Fruit fly (Drosophila melanogaster): ENCODE results near the gene CG13994.

Gene CG13994

DNA sequence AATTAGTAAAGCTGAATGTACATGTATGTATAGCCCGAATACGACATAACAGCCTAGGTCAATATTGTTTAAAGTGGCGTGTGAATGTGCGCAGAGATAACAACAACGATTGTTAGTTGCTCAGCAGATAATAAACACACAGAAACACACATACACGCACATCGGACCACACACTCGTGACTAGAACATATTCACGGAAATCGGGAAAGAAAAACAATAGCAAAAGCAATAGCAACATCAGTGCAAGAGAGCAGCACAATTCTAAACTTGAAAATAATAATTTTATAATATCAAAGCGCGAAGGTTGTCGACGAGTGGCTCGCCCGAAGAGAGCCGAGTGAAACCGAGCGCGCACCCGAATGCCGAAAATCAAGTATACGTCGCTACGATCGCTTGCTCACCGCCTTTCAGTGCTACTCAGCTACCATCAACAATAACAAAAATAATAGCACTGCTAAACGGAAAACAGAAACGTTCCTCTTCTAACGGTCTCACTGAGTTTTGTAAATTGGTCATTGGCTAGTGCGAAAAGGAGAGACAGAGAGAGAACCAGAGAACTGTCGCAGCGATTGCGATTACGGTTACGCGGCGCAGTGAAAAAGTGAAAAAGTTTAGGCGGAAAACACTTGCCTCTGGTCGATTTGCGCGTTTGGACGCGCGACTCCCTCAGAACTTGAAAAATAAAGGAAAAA is 20.3 kb downstream of the CG13994 start:
- TF ChIP-seq Taf1 (GFP tag; IDR thresholded peaks at IDR 0.05), result no peak
- no peak for TF ChIP-seq sisA (GFP tag; IDR thresholded peaks at IDR 0.05)
- TF ChIP-seq Sox100B (GFP tag; optimal IDR thresholded peaks at IDR 0.05), result peak; percentile 35
- peak; percentile 73 for TF ChIP-seq Med (GFP tag)
- TF ChIP-seq eve (GFP tag; optimal IDR thresholded peaks at IDR 0.05), result peak in 1 of 2 experiments; percentile 88
- TF ChIP-seq Rfx (GFP tag; IDR thresholded peaks at IDR 0.05), result peak; percentile 10; the same call in 1 of the 2 replicates
- peak; percentile 25 for TF ChIP-seq CG18599 (GFP tag; optimal IDR thresholded peaks at IDR 0.05)
- no peak for TF ChIP-seq Lim3 (GFP tag; IDR thresholded peaks at IDR 0.05)
- peak; percentile 4 for TF ChIP-seq CG2120 (GFP tag; optimal IDR thresholded peaks at IDR 0.05)
- peak; percentile 57 for TF ChIP-seq Fer1 (GFP tag; optimal IDR thresholded peaks at IDR 0.05)
- TF ChIP-seq ftz-f1 (GFP tag; optimal IDR thresholded peaks at IDR 0.05), result peak; percentile 96
- TF ChIP-seq HLH4C (GFP tag; IDR thresholded peaks at IDR 0.05; ENCODE audit: partially characterized antibody), result no peak
- peak; percentile 7 for TF ChIP-seq CG13424 (tag; optimal IDR thresholded peaks at IDR 0.05)
- TF ChIP-seq CG10543 (GFP tag; optimal IDR thresholded peaks at IDR 0.05), result peak; percentile 95
- TF ChIP-seq Fer3 (tag; optimal IDR thresholded peaks at IDR 0.05), result peak; percentile 45
- TF ChIP-seq Dll (GFP tag; IDR thresholded peaks at IDR 0.05; ENCODE audit: partially characterized antibody), result no peak
- no peak for TF ChIP-seq dysf (GFP tag; IDR thresholded peaks at IDR 0.05)
- TF ChIP-seq vnd (GFP tag; IDR thresholded peaks at IDR 0.05; ENCODE audit: partially characterized antibody), result 0 out of 3 replicates have a peak, but pooled peaks have one; percentile 21
- peak in 1 of 2 experiments; percentile 70 for TF ChIP-seq Pdp1 (GFP tag; optimal IDR thresholded peaks at IDR 0.05)
- no peak for TF ChIP-seq CG43689 (GFP tag; IDR thresholded peaks at IDR 0.05)
- TF ChIP-seq CG4328 (GFP tag; optimal IDR thresholded peaks at IDR 0.05), result peak; percentile 52
- peak; percentile 95 for TF ChIP-seq CG34376 (GFP tag; optimal IDR thresholded peaks at IDR 0.05)
- peak; percentile 37 for TF ChIP-seq kni (GFP tag; optimal IDR thresholded peaks at IDR 0.05)
- TF ChIP-seq cwo (GFP tag; optimal IDR thresholded peaks at IDR 0.05), result peak; percentile 89
- no peak for TF ChIP-seq gcm (GFP tag; optimal IDR thresholded peaks at IDR 0.05)
- no peak for TF ChIP-seq cad (GFP tag; optimal IDR thresholded peaks at IDR 0.05)
- TF ChIP-seq Trl (optimal IDR thresholded peaks at IDR 0.05), result peak; percentile 10 to 87
- no peak for TF ChIP-seq Trl (GFP tag; optimal IDR thresholded peaks at IDR 0.05)
- TF ChIP-seq cg (GFP tag; optimal IDR thresholded peaks at IDR 0.05), result peak; percentile 60
- no peak for TF ChIP-seq Doc3 (GFP tag; IDR thresholded peaks at IDR 0.05; ENCODE audit: partially characterized antibody)
- peak; percentile 45 for TF ChIP-seq HHEX (GFP tag; optimal IDR thresholded peaks at IDR 0.05)
- TF ChIP-seq exex (tag; optimal IDR thresholded peaks at IDR 0.05), result peak; percentile 88
- peak; percentile 80 for TF ChIP-seq sd (tag; optimal IDR thresholded peaks at IDR 0.05)
- TF ChIP-seq CG12155 (GFP tag; optimal IDR thresholded peaks at IDR 0.05), result peak; percentile 27
- TF ChIP-seq schlank (tag; optimal IDR thresholded peaks at IDR 0.05), result peak; percentile 8
- TF ChIP-seq CG4854 (GFP tag; optimal IDR thresholded peaks at IDR 0.05), result no peak
- TF ChIP-seq CG2116 (GFP tag; optimal IDR thresholded peaks at IDR 0.05), result peak; percentile 18
- peak; percentile 60 for TF ChIP-seq Ets65A (GFP tag)
- TF ChIP-seq Nf-YC (tag; optimal IDR thresholded peaks at IDR 0.05), result peak; percentile 57
- TF ChIP-seq PHDP (tag; optimal IDR thresholded peaks at IDR 0.05), result peak; percentile 40
- peak; percentile 88 for TF ChIP-seq sug (tag; optimal IDR thresholded peaks at IDR 0.05)
- TF ChIP-seq CG2889 (GFP tag; IDR thresholded peaks at IDR 0.05), result no peak
- no peak; the same call in 1 of the 2 replicates for TF ChIP-seq Adf1 (GFP tag; IDR thresholded peaks at IDR 0.05)
- TF ChIP-seq bab2 (GFP tag; optimal IDR thresholded peaks at IDR 0.05), result no peak
- TF ChIP-seq CG6254 (GFP tag; optimal IDR thresholded peaks at IDR 0.05), result no peak
- peak; percentile 1 for TF ChIP-seq gsb-n (tag; optimal IDR thresholded peaks at IDR 0.05)
- TF ChIP-seq CG1792 (GFP tag; optimal IDR thresholded peaks at IDR 0.05), result no peak
- peak; percentile 41 for TF ChIP-seq HmgZ (tag; optimal IDR thresholded peaks at IDR 0.05)
- TF ChIP-seq CG3995 (GFP tag; optimal IDR thresholded peaks at IDR 0.05), result no peak

Data from whole organism, embryonic.